Worm (Caenorhabditis elegans): ENCODE results near the gene Y42A5A.1.

DNA sequence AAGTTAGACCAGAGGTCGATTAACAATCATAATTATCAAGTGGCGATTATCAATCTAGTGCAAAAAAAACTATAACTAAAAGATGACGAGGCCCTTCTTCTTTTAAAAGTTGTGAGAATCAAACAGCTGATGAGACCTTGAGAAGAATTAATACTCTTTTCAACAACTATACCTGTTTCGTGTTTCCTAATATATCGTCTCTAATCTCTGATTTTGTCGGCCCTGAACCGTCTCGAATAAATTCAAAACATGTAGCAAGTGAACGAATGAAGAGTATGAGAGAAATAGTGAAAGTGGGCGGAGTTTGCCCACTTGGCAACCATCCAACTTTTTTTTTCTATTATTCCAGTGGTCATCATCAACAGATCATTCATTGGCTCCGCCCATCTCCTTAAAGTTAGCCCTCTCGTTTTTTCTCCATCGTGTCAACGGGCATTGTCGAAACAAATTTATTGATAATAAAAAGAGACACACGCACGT lies at the start of gene Y42A5A.1:
- no peak for TF ChIP-seq ama-1 (optimal IDR thresholded peaks at IDR 0.05)
- no peak for TF ChIP-seq ZK546.5 (tag; optimal IDR thresholded peaks at IDR 0.05)

All from whole organism, L2 larva.